Fruit fly (Drosophila melanogaster) whole organism, embryonic: ENCODE data around the gene Dup99B.

Source experiments
- Asciz ChIP-seq: fragments of 200-800 bp; sonication (Bioruptor generic); optimal IDR thresholded peaks from 2 replicates; lab custom pipeline; 2017; ENCODE audit warnings: missing biosample characterization, mild to moderate bottlenecking, missing genetic modification characterization, missing genetic modification reagents
- Atf3 ChIP-seq: fragments of 200-800 bp; sonication (Bioruptor generic); optimal IDR thresholded peaks from 3 replicates; lab custom pipeline; 2016; ENCODE audit warnings: missing biosample characterization, missing genetic modification characterization
- Bgb ChIP-seq: fragments of 200-800 bp; sonication (Bioruptor generic); IDR thresholded peaks from 2 replicates; pipeline ENCODE4 v1.3.6; 2022; ENCODE audit warnings: missing biosample characterization, missing genetic modification characterization; ENCODE audit not compliant: partially characterized antibody
- C15 ChIP-seq: fragments of 200-800 bp; sonication (Bioruptor generic); IDR thresholded peaks from 3 replicates; pipeline ENCODE4 v1.3.6; 2022; ENCODE audit warnings: missing biosample characterization, missing genetic modification characterization
- CG11456 ChIP-seq: fragments of 200-800 bp; sonication (Bioruptor generic); IDR thresholded peaks from 3 replicates; pipeline ENCODE4 v1.3.6; 2022; ENCODE audit warnings: missing biosample characterization, missing genetic modification characterization
- CG11504 ChIP-seq: fragments of 200-800 bp; sonication (Bioruptor generic); optimal IDR thresholded peaks from 3 replicates; lab custom pipeline; 2019; ENCODE audit warnings: missing biosample characterization, mild to moderate bottlenecking, missing genetic modification characterization, moderate library complexity
- CG11696 ChIP-seq: fragments of 200-800 bp; sonication (Bioruptor generic); IDR thresholded peaks from 2 replicates; pipeline ENCODE4 v1.3.6; 2022; ENCODE audit warnings: missing biosample characterization, missing genetic modification characterization
- CG1233 ChIP-seq: fragments of 200-800 bp; sonication (Bioruptor generic); optimal IDR thresholded peaks from 4 replicates; lab custom pipeline; 2018; ENCODE audit warnings: missing biosample characterization, mild to moderate bottlenecking, missing genetic modification characterization
- CG13424 ChIP-seq: fragments of 200-800 bp; sonication (Bioruptor generic); optimal IDR thresholded peaks from 2 replicates; lab custom pipeline; 2019; ENCODE audit warnings: missing biosample characterization, mild to moderate bottlenecking, missing genetic modification characterization, moderate library complexity
- CG14667 ChIP-seq: fragments of 200-800 bp; sonication (Bioruptor generic); IDR thresholded peaks from 2 replicates; pipeline ENCODE4 v1.3.6; 2022; ENCODE audit warnings: missing biosample characterization, missing genetic modification characterization
- CG15479 ChIP-seq: fragments of 200-800 bp; sonication (Bioruptor generic); optimal IDR thresholded peaks from 3 replicates; lab custom pipeline; 2019; ENCODE audit warnings: missing biosample characterization, mild to moderate bottlenecking, missing genetic modification characterization, moderate library complexity
- CG1603 ChIP-seq: fragments of 200-800 bp; sonication (Bioruptor generic); optimal IDR thresholded peaks from 2 replicates; lab custom pipeline; 2019; ENCODE audit warnings: missing biosample characterization, mild to moderate bottlenecking, missing genetic modification characterization, moderate library complexity
- CG16813 ChIP-seq: fragments of 200-800 bp; sonication (Bioruptor generic); IDR thresholded peaks from 3 replicates; pipeline ENCODE4 v1.3.6; 2022; ENCODE audit warnings: missing biosample characterization, missing genetic modification characterization; ENCODE audit not compliant: partially characterized antibody
- CG16863 ChIP-seq: fragments of 200-800 bp; sonication (Bioruptor generic); optimal IDR thresholded peaks from 3 replicates; lab custom pipeline; 2016; ENCODE audit warnings: missing biosample characterization, missing genetic modification characterization
- CG17359 ChIP-seq: fragments of 200-800 bp; sonication (Bioruptor generic); optimal IDR thresholded peaks from 3 replicates; lab custom pipeline; 2018; ENCODE audit warnings: missing biosample characterization, mild to moderate bottlenecking, missing genetic modification characterization, moderate library complexity
- CG1792 ChIP-seq: fragments of 200-800 bp; sonication (Bioruptor generic); optimal IDR thresholded peaks from 2 replicates; lab custom pipeline; 2016; ENCODE audit warnings: missing biosample characterization, missing genetic modification characterization
- CG18599 ChIP-seq: fragments of 200-800 bp; sonication (Bioruptor generic); optimal IDR thresholded peaks from 3 replicates; lab custom pipeline; 2017; ENCODE audit warnings: missing biosample characterization, missing genetic modification characterization, mild to moderate bottlenecking, moderate library complexity, missing genetic modification reagents
- CG18619 ChIP-seq: fragments of 200-800 bp; sonication (Bioruptor generic); optimal IDR thresholded peaks from 3 replicates; lab custom pipeline; 2017; ENCODE audit warnings: missing biosample characterization, mild to moderate bottlenecking, missing genetic modification characterization
- CG3726 ChIP-seq: fragments of 200-800 bp; sonication (Bioruptor generic); IDR thresholded peaks from 3 replicates; pipeline ENCODE4, ENCODE4 v1.3.6; 2022; ENCODE audit warnings: missing biosample characterization, missing genetic modification characterization
- CG43689 ChIP-seq: fragments of 200-800 bp; sonication (Bioruptor generic); IDR thresholded peaks from 2 replicates; pipeline ENCODE4 v1.3.6; 2022; ENCODE audit warnings: missing biosample characterization, missing genetic modification characterization
- CG5953 ChIP-seq: fragments of 200-800 bp; sonication (Bioruptor generic); IDR thresholded peaks from 2 replicates; pipeline ENCODE4 v1.3.6; 2022; ENCODE audit warnings: missing biosample characterization, missing genetic modification characterization
- Dp ChIP-seq: fragments of 200-800 bp; sonication (Bioruptor generic); optimal IDR thresholded peaks from 2 replicates; lab custom pipeline; 2018; ENCODE audit warnings: missing biosample characterization, mild to moderate bottlenecking, missing genetic modification characterization, moderate library complexity
- Drgx ChIP-seq: fragments of 200-800 bp; sonication (Bioruptor generic); IDR thresholded peaks from 2 replicates; pipeline ENCODE4 v1.3.6; 2022; ENCODE audit warnings: missing biosample characterization, missing genetic modification characterization
- Eip74EF ChIP-seq, 2 experiments: fragments of 200-800 bp in 1 of 2; fragments of >200 bp in 1 of 2; sonication (Bioruptor generic) in 1 of 2; optimal IDR thresholded peaks; 2 replicates each; lab custom pipeline; 2017 to 2019; ENCODE audit warnings: missing biosample characterization in 2 of 2, missing genetic modification characterization in 2 of 2, mild to moderate bottlenecking in 1 of 2, moderate library complexity in 1 of 2
- Fer3 ChIP-seq: fragments of 200-800 bp; sonication (Bioruptor generic); optimal IDR thresholded peaks from 2 replicates; lab custom pipeline; 2018; ENCODE audit warnings: missing biosample characterization, mild to moderate bottlenecking, missing genetic modification characterization, moderate library complexity
- Gug ChIP-seq: fragments of 200-800 bp; sonication (Bioruptor generic); IDR thresholded peaks from 4 replicates; pipeline ENCODE4 v1.3.6; 2022; ENCODE audit warnings: missing biosample characterization, missing genetic modification characterization
- H15 ChIP-seq: fragments of 200-800 bp; sonication (Bioruptor generic); IDR thresholded peaks from 3 replicates; pipeline ENCODE4 v1.3.6; 2022; ENCODE audit warnings: missing biosample characterization, missing genetic modification characterization
- HHEX ChIP-seq: fragments of 200-800 bp; sonication (Bioruptor generic); optimal IDR thresholded peaks from 3 replicates; lab custom pipeline; 2017; ENCODE audit warnings: missing biosample characterization, mild to moderate bottlenecking, missing genetic modification characterization, missing genetic modification reagents
- HLH3B ChIP-seq: fragments of 200-800 bp; sonication (Bioruptor generic); IDR thresholded peaks from 2 replicates; pipeline ENCODE4 v1.3.6; 2022; ENCODE audit warnings: missing biosample characterization, missing genetic modification characterization
- HLH4C ChIP-seq: fragments of 200-800 bp; sonication (Bioruptor generic); IDR thresholded peaks from 3 replicates; pipeline ENCODE4 v1.3.6; 2022; ENCODE audit warnings: missing biosample characterization, missing genetic modification characterization; ENCODE audit not compliant: partially characterized antibody
- MBD-R2 ChIP-seq: fragments of 200-800 bp; sonication (Bioruptor generic); IDR thresholded peaks from 2 replicates; pipeline ENCODE4 v1.3.6; 2022; ENCODE audit warnings: missing biosample characterization, missing genetic modification characterization
- MTF-1 ChIP-seq: fragments of 200-800 bp; sonication (Bioruptor generic); optimal IDR thresholded peaks from 2 replicates; lab custom pipeline; 2018; ENCODE audit warnings: missing biosample characterization, mild to moderate bottlenecking, missing genetic modification characterization, borderline replicate concordance
- Pdp1 ChIP-seq, 2 experiments: fragments of 200-800 bp; sonication (Bioruptor generic); optimal IDR thresholded peaks; 3 replicates each; lab custom pipeline; 2016; ENCODE audit warnings: missing biosample characterization in 2 of 2, missing genetic modification characterization in 2 of 2, mild to moderate bottlenecking in 1 of 2, moderate library complexity in 1 of 2
- Trl ChIP-seq, 3 experiments: fragments of >200 bp in 2 of 3; fragments of 200-800 bp in 1 of 3; sonication (Bioruptor generic) in 1 of 3; optimal IDR thresholded peaks; 2 replicates in 1 of 3; 3 replicates in 2 of 3; lab custom pipeline; 2016 to 2017; ENCODE audit warnings: missing biosample characterization in 1 of 3, missing genetic modification characterization in 1 of 3
- Vsx1 ChIP-seq: fragments of 200-800 bp; sonication (Bioruptor generic); optimal IDR thresholded peaks from 2 replicates; lab custom pipeline; 2017; ENCODE audit warnings: missing biosample characterization, mild to moderate bottlenecking, missing genetic modification characterization, missing genetic modification reagents
- bcd ChIP-seq: fragments of 200-800 bp; sonication (Bioruptor generic); optimal IDR thresholded peaks from 2 replicates; lab custom pipeline; 2017; ENCODE audit warnings: missing biosample characterization, mild to moderate bottlenecking, missing genetic modification characterization
- bsh ChIP-seq, 2 experiments: fragments of 200-800 bp; sonication (Bioruptor generic); optimal IDR thresholded peaks; 2 replicates each; lab custom pipeline; 2017 to 2018; ENCODE audit warnings: mild to moderate bottlenecking in 2 of 2, missing biosample characterization in 2 of 2, missing genetic modification characterization in 2 of 2, moderate library complexity in 1 of 2
- ci ChIP-seq: fragments of 200-800 bp; sonication (Bioruptor generic); IDR thresholded peaks from 3 replicates; pipeline ENCODE4 v1.3.6; 2022; ENCODE audit warnings: missing biosample characterization, missing genetic modification characterization
- fd64A ChIP-seq: fragments of 200-800 bp; sonication (Bioruptor generic); optimal IDR thresholded peaks from 3 replicates; lab custom pipeline; 2018; ENCODE audit warnings: missing biosample characterization, mild to moderate bottlenecking, missing genetic modification characterization
- inv ChIP-seq: fragments of 200-800 bp; sonication (Bioruptor generic); IDR thresholded peaks from 2 replicates; pipeline ENCODE4 v1.3.6; 2022; ENCODE audit warnings: missing biosample characterization, missing genetic modification characterization; ENCODE audit not compliant: partially characterized antibody
- mirr ChIP-seq: fragments of 200-800 bp; sonication (Bioruptor generic); optimal IDR thresholded peaks from 3 replicates; lab custom pipeline; 2018; ENCODE audit warnings: missing biosample characterization, mild to moderate bottlenecking, missing genetic modification characterization
- nau ChIP-seq: fragments of 200-800 bp; sonication (Bioruptor generic); optimal IDR thresholded peaks from 3 replicates; lab custom pipeline; 2017; ENCODE audit warnings: missing biosample characterization, mild to moderate bottlenecking, missing genetic modification characterization, missing genetic modification reagents
- onecut ChIP-seq: fragments of 200-800 bp; sonication (Bioruptor generic); IDR thresholded peaks from 2 replicates; pipeline ENCODE4 v1.3.6; 2022; ENCODE audit warnings: missing biosample characterization, missing genetic modification characterization
- otp ChIP-seq: fragments of 200-800 bp; sonication (Bioruptor generic); IDR thresholded peaks from 3 replicates; pipeline ENCODE4, ENCODE4 v1.3.6; 2022; ENCODE audit warnings: missing biosample characterization, missing genetic modification characterization
- pan ChIP-seq, 4 experiments: fragments of >200 bp in 3 of 4; fragments of 200-800 bp in 1 of 4; sonication (Bioruptor generic) in 1 of 4; optimal IDR thresholded peaks in 3 of 4; IDR thresholded peaks in 1 of 4; 2 replicates each; pipeline versions ENCODE4 v1.3.6 to Lab custom; 2017 to 2022; ENCODE audit warnings: missing biosample characterization in 2 of 4, missing genetic modification characterization in 2 of 4, mixed read lengths in 1 of 4
- run ChIP-seq: fragments of 200-800 bp; sonication (Bioruptor generic); optimal IDR thresholded peaks from 3 replicates; lab custom pipeline; 2018; ENCODE audit warnings: missing biosample characterization, mild to moderate bottlenecking, missing genetic modification characterization
- ttk ChIP-seq: fragments of 200-800 bp; sonication (Bioruptor generic); IDR thresholded peaks from 2 replicates; pipeline ENCODE4 v2.1.2; 2022; ENCODE audit warnings: missing biosample characterization, missing genetic modification characterization

Dup99B gene

dm6 chr3R:29757226-29757625 is 42.0 kb upstream of the Dup99B start (continued):
- TF ChIP-seq CG11456 (GFP tag; lab: Robert Waterston, UW) (no peak), fd64A (GFP tag; lab: Kevin White, UChicago) (peak; percentile 26), MBD-R2 (GFP tag; lab: Robert Waterston, UW) (peak; percentile 13; the same call in 1 of the 2 replicates), run (tag; lab: Kevin White, UChicago) (no peak), CG17359 (tag; lab: Kevin White, UChicago) (peak; percentile 35), MTF-1 (GFP tag; lab: Kevin White, UChicago) (peak; percentile 32), Gug (GFP tag; lab: Robert Waterston, UW) (no peak), CG3726 (GFP tag; lab: Robert Waterston, UW) (0 out of 3 replicates have a peak, but pooled peaks have one; percentile 30), HLH3B (GFP tag; lab: Robert Waterston, UW) (peak; percentile 41; the same call in 1 of the 2 replicates), Fer3 (tag; lab: Kevin White, UChicago) (peak; percentile 17), Vsx1 (GFP tag; lab: Kevin White, UChicago) (peak; percentile 22), CG1603 (tag; lab: Kevin White, UChicago) (peak; percentile 59), inv (GFP tag; lab: Robert Waterston, UW) (no peak), onecut (peak; percentile 9; the same call in 1 of the 2 replicates), nau (GFP tag; lab: Kevin White, UChicago) (peak; percentile 49), CG11504 (tag; lab: Kevin White, UChicago) (peak; percentile 27), ci (GFP tag; lab: Robert Waterston, UW) (peak; percentile 69; the same call in 2 of the 3 replicates), CG1233 (GFP tag; lab: Kevin White, UChicago) (peak; percentile 31), ttk (GFP tag; lab: Robert Waterston, UW) (no peak), Eip74EF (GFP tag; optimal IDR thresholded peaks at IDR 0.05; lab: Kevin White, UChicago) (peak in 1 of 2 experiments; percentile 3), Dp (no peak), pan (optimal IDR thresholded peaks at IDR 0.05; lab: Kevin White, UChicago) (no peak), pan (GFP tag; optimal IDR thresholded peaks at IDR 0.05 in 1 of 2, IDR thresholded peaks at IDR 0.05 in 1 of 2) (peak in 1 of 2 experiments; percentile 38), CG16813 (GFP tag; lab: Robert Waterston, UW) (no peak), Atf3 (GFP tag; lab: Kevin White, UChicago) (peak; percentile 0), H15 (no peak), Drgx (GFP tag; lab: Robert Waterston, UW) (peak; percentile 36), CG5953 (GFP tag; lab: Robert Waterston, UW) (peak; percentile 60; the same call in 1 of the 2 replicates), HHEX (GFP tag; lab: Kevin White, UChicago) (peak; percentile 22), mirr (GFP tag; lab: Kevin White, UChicago) (peak; percentile 59), CG1792 (GFP tag; lab: Kevin White, UChicago) (peak; percentile 68), Pdp1 (GFP tag; optimal IDR thresholded peaks at IDR 0.05; lab: Kevin White, UChicago) (peak in 1 of 2 experiments; percentile 2), CG14667 (GFP tag; lab: Robert Waterston, UW) (no peak), CG11696 (GFP tag; lab: Robert Waterston, UW) (no peak), Bgb (0 out of 2 replicates have a peak, but pooled peaks have one; percentile 13), Asciz (GFP tag; lab: Kevin White, UChicago) (peak; percentile 37), CG18619 (GFP tag; lab: Kevin White, UChicago) (no peak), bcd (GFP tag; lab: Kevin White, UChicago) (peak; percentile 23), CG15479 (GFP tag; lab: Kevin White, UChicago) (no peak), CG16863 (GFP tag; lab: Kevin White, UChicago) (no peak), CG13424 (tag; lab: Kevin White, UChicago) (peak; percentile 15), CG43689 (GFP tag; lab: Robert Waterston, UW) (no peak), C15 (GFP tag; lab: Robert Waterston, UW) (0 out of 3 replicates have a peak, but pooled peaks have one; percentile 46), Trl (optimal IDR thresholded peaks at IDR 0.05; lab: Kevin White, UChicago) (no peak), Trl (GFP tag; optimal IDR thresholded peaks at IDR 0.05; lab: Kevin White, UChicago) (peak; percentile 12), CG18599 (GFP tag; lab: Kevin White, UChicago) (peak; percentile 27), bsh (GFP tag; optimal IDR thresholded peaks at IDR 0.05; lab: Kevin White, UChicago) (peak in 1 of 2 experiments; percentile 6), otp (GFP tag; lab: Robert Waterston, UW) (0 out of 3 replicates have a peak, but pooled peaks have one; percentile 19), HLH4C (GFP tag; lab: Robert Waterston, UW) (no peak)
